Fruit fly (Drosophila melanogaster): Measurements from ENCODE around the gene TrxT.

dm6 chrX:5339970-5340369 lies 28.3 kb upstream of the TrxT start, which contains the start of gene SK:
- TF ChIP-seq cad (GFP tag; optimal IDR thresholded peaks at IDR 0.05) (no peak), Jarid2 (GFP tag; optimal IDR thresholded peaks at IDR 0.05) (peak; percentile 75), yki (optimal IDR thresholded peaks at IDR 0.05) (peak; percentile 27), Hsf (GFP tag; optimal IDR thresholded peaks at IDR 0.05) (no peak), sd (tag; optimal IDR thresholded peaks at IDR 0.05) (no peak), CG13296 (GFP tag; optimal IDR thresholded peaks at IDR 0.05) (no peak), CG9215 (GFP tag; IDR thresholded peaks at IDR 0.05) (no peak)

Data from whole organism, embryonic.